Fruit fly (Drosophila melanogaster) whole organism, adult: ENCODE results near the gene Cp190.
A peak's percentile ranks its signal among the peaks of the same experiment; 100 is the strongest.

Experiments
- CG11617 ChIP-seq: fragments of 200-800 bp; sonication (Bioruptor generic); optimal IDR thresholded peaks from 2 replicates; lab custom pipeline; 2017; ENCODE audit warnings: mild to moderate bottlenecking, missing biosample characterization, missing genetic modification reagents, missing genetic modification characterization
- CG12768 ChIP-seq: fragments of 200-800 bp; sonication (Bioruptor generic); optimal IDR thresholded peaks from 2 replicates; lab custom pipeline; 2017; ENCODE audit warnings: missing biosample characterization, missing genetic modification characterization, mild to moderate bottlenecking, moderate library complexity, missing genetic modification reagents
- CG14711 ChIP-seq: fragments of 200-800 bp; sonication (Bioruptor generic); optimal IDR thresholded peaks from 2 replicates; lab custom pipeline; 2018; ENCODE audit warnings: missing biosample characterization, mild to moderate bottlenecking, missing genetic modification characterization, moderate library complexity
- CG1620 ChIP-seq: fragments of 200-800 bp; sonication (Bioruptor generic); optimal IDR thresholded peaks from 2 replicates; lab custom pipeline; 2016; ENCODE audit warnings: missing biosample characterization, missing genetic modification characterization
- CG33017 ChIP-seq: fragments of 200-800 bp; sonication (Bioruptor generic); optimal IDR thresholded peaks from 2 replicates; lab custom pipeline; 2018; ENCODE audit warnings: missing biosample characterization, mild to moderate bottlenecking, missing genetic modification characterization, moderate library complexity
- CG5204 ChIP-seq: fragments of 200-800 bp; sonication (Bioruptor generic); optimal IDR thresholded peaks from 2 replicates; lab custom pipeline; 2016; ENCODE audit warnings: missing biosample characterization, missing genetic modification characterization
- CG7045 ChIP-seq: fragments of 200-800 bp; sonication (Bioruptor generic); optimal IDR thresholded peaks from 2 replicates; lab custom pipeline; 2017; ENCODE audit warnings: missing biosample characterization, mild to moderate bottlenecking, missing genetic modification characterization
- CG7101 ChIP-seq: fragments of 200-800 bp; sonication (Bioruptor generic); optimal IDR thresholded peaks from 2 replicates; lab custom pipeline; 2018; ENCODE audit warnings: missing biosample characterization, mild to moderate bottlenecking, missing genetic modification characterization, moderate library complexity
- Clk ChIP-seq: fragments of 200-800 bp; sonication (Bioruptor generic); optimal IDR thresholded peaks from 2 replicates; lab custom pipeline; 2017; ENCODE audit warnings: missing biosample characterization, missing genetic modification characterization
- Crg-1 ChIP-seq: fragments of 200-800 bp; sonication (Bioruptor generic); optimal IDR thresholded peaks from 2 replicates; lab custom pipeline; 2016; ENCODE audit warnings: missing biosample characterization, missing genetic modification characterization
- Hr96 ChIP-seq: fragments of 200-800 bp; sonication (Bioruptor generic); optimal IDR thresholded peaks from 2 replicates; lab custom pipeline; 2016; ENCODE audit warnings: missing biosample characterization, missing genetic modification characterization
- Mnt ChIP-seq: fragments of 200-800 bp; sonication (Bioruptor generic); optimal IDR thresholded peaks from 2 replicates; lab custom pipeline; 2016; ENCODE audit warnings: missing biosample characterization, mild to moderate bottlenecking, missing genetic modification characterization
- bab1 ChIP-seq: fragments of 200-800 bp; sonication (Bioruptor generic); optimal IDR thresholded peaks from 3 replicates; lab custom pipeline; 2019; ENCODE audit warnings: missing biosample characterization, mild to moderate bottlenecking, missing genetic modification characterization, moderate library complexity
- cic ChIP-seq: fragments of 200-800 bp; sonication (Bioruptor generic); optimal IDR thresholded peaks from 2 replicates; lab custom pipeline; 2017; ENCODE audit warnings: missing biosample characterization, mild to moderate bottlenecking, missing genetic modification characterization, moderate library complexity
- cnc ChIP-seq, 2 experiments: fragments of >200 bp; optimal IDR thresholded peaks; 2 replicates each; lab custom pipeline; 2017
- kay ChIP-seq: fragments of 200-800 bp; sonication (Bioruptor generic); peaks from one replicate; lab custom pipeline; 2016; ENCODE audit warnings: missing biosample characterization, missing genetic modification characterization, borderline replicate concordance
- ovo ChIP-seq: fragments of 200-800 bp; sonication (Bioruptor generic); optimal IDR thresholded peaks from 2 replicates; lab custom pipeline; 2016; ENCODE audit warnings: missing biosample characterization, missing genetic modification characterization
- pad ChIP-seq: fragments of 200-800 bp; sonication (Bioruptor generic); optimal IDR thresholded peaks from 3 replicates; lab custom pipeline; 2017; ENCODE audit warnings: missing biosample characterization, missing genetic modification characterization, mild to moderate bottlenecking, moderate library complexity, missing genetic modification reagents
- tj ChIP-seq: fragments of 200-800 bp; sonication (Bioruptor generic); optimal IDR thresholded peaks from 3 replicates; lab custom pipeline; 2017; ENCODE audit warnings: missing biosample characterization, mild to moderate bottlenecking, missing genetic modification characterization, moderate library complexity
- toe ChIP-seq: fragments of 200-800 bp; sonication (Bioruptor generic); optimal IDR thresholded peaks from 2 replicates; lab custom pipeline; 2016; ENCODE audit warnings: missing biosample characterization, missing genetic modification characterization

Gene Cp190

dm6 chr3R:15288802-15289201 lies 13.8 kb upstream of the Cp190 start:
- TF ChIP-seq kay (GFP tag; lab: Kevin White, UChicago) (no peak), CG1620 (GFP tag; lab: Kevin White, UChicago) (no peak), pad (GFP tag; lab: Kevin White, UChicago) (no peak), Mnt (GFP tag; lab: Kevin White, UChicago) (no peak), ovo (GFP tag; lab: Kevin White, UChicago) (no peak), tj (no peak), CG11617 (GFP tag; lab: Kevin White, UChicago) (no peak)

- TF ChIP-seq cic (GFP tag; lab: Kevin White, UChicago) (no peak), CG14711 (tag; lab: Kevin White, UChicago) (peak; percentile 5), kay (GFP tag; lab: Kevin White, UChicago) (no peak), CG33017 (tag; lab: Kevin White, UChicago) (no peak), CG7101 (tag; lab: Kevin White, UChicago) (no peak), tj (peak; percentile 100), cnc (optimal IDR thresholded peaks at IDR 0.05; lab: Kevin White, UChicago) (peak in 1 of 2 experiments; percentile 32), ovo (GFP tag; lab: Kevin White, UChicago) (peak; percentile 63), Mnt (GFP tag; lab: Kevin White, UChicago) (peak; percentile 78), CG12768 (GFP tag; lab: Kevin White, UChicago) (no peak), CG11617 (GFP tag; lab: Kevin White, UChicago) (no peak), toe (GFP tag; lab: Kevin White, UChicago) (no peak), Crg-1 (GFP tag; lab: Kevin White, UChicago) (peak; percentile 33), CG1620 (GFP tag; lab: Kevin White, UChicago) (peak; percentile 30), Clk (GFP tag; lab: Kevin White, UChicago) (no peak), pad (GFP tag; lab: Kevin White, UChicago) (peak; percentile 44), Hr96 (GFP tag; lab: Kevin White, UChicago) (no peak), CG5204 (no peak)
These were observed 12.7 kb upstream of the Cp190 start for dm6 chr3R:15287763-15288162.

dm6 chr3R:15286693-15287041 lies 11.6 kb upstream of the Cp190 start:
- TF ChIP-seq pad (GFP tag; lab: Kevin White, UChicago) (peak; percentile 93), kay (GFP tag; lab: Kevin White, UChicago) (peak; percentile 11), Mnt (GFP tag; lab: Kevin White, UChicago) (peak; percentile 32), ovo (GFP tag; lab: Kevin White, UChicago) (no peak), CG14711 (tag; lab: Kevin White, UChicago) (no peak)

dm6 chr3R:15286024-15286692 lies 11.1 kb upstream of the Cp190 start:
- TF ChIP-seq CG33017 (tag; lab: Kevin White, UChicago) (no peak), kay (GFP tag; lab: Kevin White, UChicago) (peak; percentile 44)

dm6 chr3R:15282982-15283809 lies 8.2 kb upstream of the Cp190 start:
- no peak for TF ChIP-seq CG11617 (GFP tag; lab: Kevin White, UChicago)
- TF ChIP-seq bab1: no peak
- TF ChIP-seq CG5204: no peak
- no peak for TF ChIP-seq toe (GFP tag; lab: Kevin White, UChicago)
- TF ChIP-seq kay (GFP tag; lab: Kevin White, UChicago): peak; percentile 44
- TF ChIP-seq tj: peak; percentile 96
- TF ChIP-seq Clk (GFP tag; lab: Kevin White, UChicago): no peak

- TF ChIP-seq ovo (GFP tag; lab: Kevin White, UChicago): no peak
- TF ChIP-seq kay (GFP tag; lab: Kevin White, UChicago): peak; percentile 11
- TF ChIP-seq CG5204: no peak
- no peak for TF ChIP-seq Mnt (GFP tag; lab: Kevin White, UChicago)
- TF ChIP-seq bab1: no peak
These were observed 7.3 kb upstream of the Cp190 start for dm6 chr3R:15282326-15282725.

- TF ChIP-seq pad (GFP tag; lab: Kevin White, UChicago) (no peak), ovo (GFP tag; lab: Kevin White, UChicago) (no peak), kay (GFP tag; lab: Kevin White, UChicago) (no peak), Clk (GFP tag; lab: Kevin White, UChicago) (no peak), Mnt (GFP tag; lab: Kevin White, UChicago) (no peak), CG33017 (tag; lab: Kevin White, UChicago) (no peak), CG1620 (GFP tag; lab: Kevin White, UChicago) (no peak), cic (GFP tag; lab: Kevin White, UChicago) (no peak), tj (no peak), CG14711 (tag; lab: Kevin White, UChicago) (no peak), toe (GFP tag; lab: Kevin White, UChicago) (no peak), CG12768 (GFP tag; lab: Kevin White, UChicago) (no peak), Hr96 (GFP tag; lab: Kevin White, UChicago) (no peak), CG7045 (GFP tag; lab: Kevin White, UChicago) (no peak), Crg-1 (GFP tag; lab: Kevin White, UChicago) (no peak)
These were observed 6.4 kb upstream of the Cp190 start for dm6 chr3R:15281335-15281963.
